Worm (Caenorhabditis elegans) whole organism, mixed stage, embryonic: ENCODE data around the gene F48G7.12.

Experiments
- M03D4.4 ChIP-seq: sonication (generic microtip); optimal IDR thresholded peaks from 2 replicates; lab custom pipeline; 2017; ENCODE audit warnings: mild to moderate bottlenecking, missing genetic modification characterization, missing compliant biosample characterization
- bed-3 ChIP-seq: fragments of 200-800 bp; sonication (Bioruptor generic); optimal IDR thresholded peaks from 3 replicates; lab custom pipeline; 2018; ENCODE audit warnings: mild to moderate bottlenecking, missing genetic modification characterization, moderate library complexity, missing compliant biosample characterization
- blmp-1 ChIP-seq: fragments of 150-350 bp; optimal IDR thresholded peaks from 2 replicates; lab custom pipeline; 2014; ENCODE audit warnings: missing biosample characterization, missing genetic modification characterization
- ceh-39 ChIP-seq: fragments of 150-350 bp; optimal IDR thresholded peaks from 2 replicates; lab custom pipeline; 2014; ENCODE audit warnings: missing biosample characterization, missing genetic modification characterization
- ceh-43 ChIP-seq: fragments of 200-800 bp; sonication (Bioruptor generic); optimal IDR thresholded peaks from 2 replicates; lab custom pipeline; 2018; ENCODE audit warnings: mild to moderate bottlenecking, missing genetic modification characterization, moderate library complexity, missing compliant biosample characterization
- ceh-83 ChIP-seq: fragments of 200-800 bp; sonication (Bioruptor generic); optimal IDR thresholded peaks from 2 replicates; lab custom pipeline; 2018; ENCODE audit warnings: mild to moderate bottlenecking, missing genetic modification characterization, missing compliant biosample characterization
- ces-1 ChIP-seq: fragments of 150-350 bp; optimal IDR thresholded peaks from 2 replicates; lab custom pipeline; 2014; ENCODE audit warnings: missing biosample characterization, missing genetic modification reagents, missing genetic modification characterization
- cnd-1 ChIP-seq: fragments of 200-800 bp; sonication (Bioruptor generic); optimal IDR thresholded peaks from 2 replicates; lab custom pipeline; 2018; ENCODE audit warnings: mild to moderate bottlenecking, missing genetic modification characterization, missing compliant biosample characterization
- drap-1 ChIP-seq: fragments of 200-800 bp; sonication (Bioruptor generic); optimal IDR thresholded peaks from 3 replicates; lab custom pipeline; 2018; ENCODE audit warnings: mild to moderate bottlenecking, missing genetic modification characterization, missing compliant biosample characterization
- elt-3 ChIP-seq: fragments of 150-350 bp; optimal IDR thresholded peaks from 2 replicates; lab custom pipeline; 2014; ENCODE audit warnings: missing biosample characterization, missing genetic modification characterization
- flh-1 ChIP-seq: fragments of 200-800 bp; sonication (Bioruptor generic); optimal IDR thresholded peaks from 2 replicates; lab custom pipeline; 2018; ENCODE audit warnings: mild to moderate bottlenecking, missing genetic modification characterization, moderate library complexity, missing compliant biosample characterization
- ham-2 ChIP-seq: fragments of 200-800 bp; sonication (Bioruptor generic); optimal IDR thresholded peaks from 2 replicates; lab custom pipeline; 2018; ENCODE audit warnings: mild to moderate bottlenecking, missing genetic modification characterization, missing compliant biosample characterization
- hlh-1 ChIP-seq: fragments of 150-350 bp; optimal IDR thresholded peaks from 2 replicates; lab custom pipeline; 2014; ENCODE audit warnings: missing biosample characterization, missing genetic modification reagents, missing genetic modification characterization
- lin-13 ChIP-seq: fragments of 150-350 bp; optimal IDR thresholded peaks from 2 replicates; lab custom pipeline; 2014; ENCODE audit warnings: missing biosample characterization, missing genetic modification characterization
- lin-32 ChIP-seq: fragments of 200-800 bp; sonication (Bioruptor generic); optimal IDR thresholded peaks from 2 replicates; lab custom pipeline; 2018; ENCODE audit warnings: mild to moderate bottlenecking, missing genetic modification characterization, missing compliant biosample characterization
- mab-5 ChIP-seq: fragments of 150-350 bp; optimal IDR thresholded peaks from 2 replicates; lab custom pipeline; 2014; ENCODE audit warnings: missing biosample characterization, missing genetic modification characterization
- mep-1 ChIP-seq: fragments of 150-350 bp; optimal IDR thresholded peaks from 2 replicates; lab custom pipeline; 2017; ENCODE audit warnings: missing biosample characterization, missing genetic modification reagents, missing genetic modification characterization, inconsistent platforms
- nhr-12 ChIP-seq: fragments of 150-350 bp; optimal IDR thresholded peaks from 2 replicates; lab custom pipeline; 2014; ENCODE audit warnings: missing biosample characterization, missing genetic modification characterization
- nhr-2 ChIP-seq: fragments of 150-350 bp; optimal IDR thresholded peaks from 2 replicates; lab custom pipeline; 2014; ENCODE audit warnings: missing biosample characterization, missing genetic modification characterization
- nhr-237 ChIP-seq: fragments of 150-350 bp; optimal IDR thresholded peaks from 2 replicates; lab custom pipeline; 2014; ENCODE audit warnings: missing biosample characterization, missing genetic modification characterization
- pha-4 ChIP-seq: fragments of 150-350 bp; optimal IDR thresholded peaks from 2 replicates; lab custom pipeline; 2018; ENCODE audit warnings: missing biosample characterization, missing genetic modification reagents, missing genetic modification characterization
- sem-2 ChIP-seq: fragments of 200-800 bp; sonication (Bioruptor generic); optimal IDR thresholded peaks from 2 replicates; lab custom pipeline; 2018; ENCODE audit warnings: mild to moderate bottlenecking, missing genetic modification characterization, missing compliant biosample characterization
- sptf-1 ChIP-seq: sonication (generic microtip); optimal IDR thresholded peaks from 2 replicates; lab custom pipeline; 2017; ENCODE audit warnings: mild to moderate bottlenecking, missing genetic modification characterization, moderate library complexity, missing compliant biosample characterization
- tbx-8 ChIP-seq: fragments of 200-800 bp; sonication (Bioruptor generic); optimal IDR thresholded peaks from 2 replicates; lab custom pipeline; 2018; ENCODE audit warnings: mild to moderate bottlenecking, missing genetic modification characterization, moderate library complexity, missing compliant biosample characterization
- unc-120 ChIP-seq: sonication (generic microtip); optimal IDR thresholded peaks from 2 replicates; lab custom pipeline; 2017; ENCODE audit warnings: missing genetic modification characterization, missing compliant biosample characterization; ENCODE audit not compliant: poor library complexity, severe bottlenecking
- unc-39 ChIP-seq: fragments of 150-350 bp; optimal IDR thresholded peaks from 2 replicates; lab custom pipeline; 2014; ENCODE audit warnings: missing biosample characterization, missing genetic modification characterization
- unc-62 ChIP-seq: fragments of 150-350 bp; optimal IDR thresholded peaks from 2 replicates; lab custom pipeline; 2014; ENCODE audit warnings: missing biosample characterization, missing genetic modification reagents, missing genetic modification characterization
- zip-8 ChIP-seq: fragments of 150-350 bp; optimal IDR thresholded peaks from 2 replicates; lab custom pipeline; 2014; ENCODE audit warnings: missing biosample characterization, missing genetic modification characterization
- ztf-11 ChIP-seq: fragments of 150-350 bp; optimal IDR thresholded peaks from 2 replicates; lab custom pipeline; 2014; ENCODE audit warnings: missing biosample characterization, missing genetic modification characterization

F48G7.12 gene

ce11 chrV:657678-658077, 11.6 kb upstream of the F48G7.12 start, which contains the start of gene srh-246:
Gene srh-246 (minus strand): TSS chrV:657778.
- TF ChIP-seq unc-62 (no peak), ceh-43 (GFP tag; lab: Kevin White, UChicago) (no peak), pha-4 (tag; lab: Kevin White, UChicago) (no peak), ztf-11 (no peak), bed-3 (no peak), ham-2 (GFP tag; lab: Kevin White, UChicago) (no peak), M03D4.4 (tag; lab: Kevin White, UChicago) (no peak), sem-2 (GFP tag; lab: Kevin White, UChicago) (no peak), sptf-1 (tag; lab: Kevin White, UChicago) (no peak), lin-13 (tag; lab: Kevin White, UChicago) (no peak), unc-120 (tag; lab: Kevin White, UChicago) (no peak), hlh-1 (no peak), mep-1 (no peak), zip-8 (tag; lab: Kevin White, UChicago) (no peak), elt-3 (tag; lab: Kevin White, UChicago) (no peak), lin-32 (GFP tag; lab: Kevin White, UChicago) (no peak), cnd-1 (tag; lab: Kevin White, UChicago) (no peak), nhr-237 (tag; lab: Kevin White, UChicago) (no peak), blmp-1 (tag; lab: Kevin White, UChicago) (no peak), nhr-2 (tag; lab: Kevin White, UChicago) (no peak)

- no peak for TF ChIP-seq elt-3 (tag; lab: Kevin White, UChicago)
- no peak for TF ChIP-seq ceh-83 (GFP tag; lab: Kevin White, UChicago)
- TF ChIP-seq sem-2 (GFP tag; lab: Kevin White, UChicago) = no peak
- no peak for TF ChIP-seq ham-2 (GFP tag; lab: Kevin White, UChicago)
- TF ChIP-seq nhr-237 (tag; lab: Kevin White, UChicago) = no peak
- TF ChIP-seq nhr-12 = no peak
- TF ChIP-seq drap-1 (GFP tag; lab: Kevin White, UChicago) = no peak
- TF ChIP-seq M03D4.4 (tag; lab: Kevin White, UChicago) = no peak
- TF ChIP-seq mab-5 (tag; lab: Kevin White, UChicago) = no peak
- no peak for TF ChIP-seq ceh-43 (GFP tag; lab: Kevin White, UChicago)
- no peak for TF ChIP-seq ztf-11
- no peak for TF ChIP-seq flh-1 (GFP tag; lab: Kevin White, UChicago)
- no peak for TF ChIP-seq lin-13 (tag; lab: Kevin White, UChicago)
- TF ChIP-seq, all 35 proteins: peak for 0
Observed at ce11 chrV:655823-656222, 9.8 kb upstream of the F48G7.12 start, which contains the start of gene srh-245. Gene srh-245 (minus strand): TSS chrV:655923.

- TF ChIP-seq ceh-83 (GFP tag; lab: Kevin White, UChicago) (no peak), lin-32 (GFP tag; lab: Kevin White, UChicago) (no peak), blmp-1 (tag; lab: Kevin White, UChicago) (no peak), hlh-1 (no peak), flh-1 (GFP tag; lab: Kevin White, UChicago) (no peak), nhr-2 (tag; lab: Kevin White, UChicago) (no peak), unc-62 (no peak), nhr-237 (tag; lab: Kevin White, UChicago) (no peak), elt-3 (tag; lab: Kevin White, UChicago) (no peak), ceh-43 (GFP tag; lab: Kevin White, UChicago) (no peak), ces-1 (GFP tag; lab: Kevin White, UChicago) (no peak)
Observed at ce11 chrV:654402-654801, 8.4 kb upstream of the F48G7.12 start, which contains the start of gene srj-6. Gene srj-6 (minus strand): TSS chrV:654502.

- TF ChIP-seq ham-2 (GFP tag; lab: Kevin White, UChicago) (no peak), unc-39 (tag; lab: Kevin White, UChicago) (no peak), ceh-43 (GFP tag; lab: Kevin White, UChicago) (no peak), ceh-83 (GFP tag; lab: Kevin White, UChicago) (no peak), elt-3 (tag; lab: Kevin White, UChicago) (no peak), ztf-11 (no peak)
Observed at ce11 chrV:652940-653339, 6.9 kb upstream of the F48G7.12 start, which contains the start of gene srj-5. Gene srj-5 (minus strand): TSS chrV:653040.

ce11 chrV:646888-647287, 859 bp upstream of the F48G7.12 start, which contains the start of gene ugt-42:
Gene ugt-42 (plus strand): TSS chrV:647188.
- TF ChIP-seq unc-39 (tag; lab: Kevin White, UChicago) (no peak), lin-13 (tag; lab: Kevin White, UChicago) (no peak), ham-2 (GFP tag; lab: Kevin White, UChicago) (no peak), blmp-1 (tag; lab: Kevin White, UChicago) (no peak), sptf-1 (tag; lab: Kevin White, UChicago) (no peak), lin-32 (GFP tag; lab: Kevin White, UChicago) (no peak), tbx-8 (no peak), ceh-39 (tag; lab: Kevin White, UChicago) (no peak)
